Worm (Caenorhabditis elegans): ENCODE results near the gene srw-51.

The srw-51 gene

ce11 chrV:17151292-17151691 is 19.4 kb downstream of the srw-51 start:
- TF ChIP-seq ceh-34 (tag; optimal IDR thresholded peaks at IDR 0.05) (no peak), dmd-4 (tag; optimal IDR thresholded peaks at IDR 0.05; ENCODE audit: borderline replicate concordance) (no peak), hlh-6 (tag; optimal IDR thresholded peaks at IDR 0.05) (peak; percentile 24), ceh-2 (tag; optimal IDR thresholded peaks at IDR 0.05) (no peak), Y22D7AL.16 (tag; optimal IDR thresholded peaks at IDR 0.05) (no peak), elt-2 (tag; optimal IDR thresholded peaks at IDR 0.05) (no peak)
